Worm (Caenorhabditis elegans) whole organism, mixed stage, embryonic: Measurements from ENCODE around the gene T04H1.12.

Source experiments
- nhr-2 ChIP-seq: fragments of 150-350 bp; optimal IDR thresholded peaks from 2 replicates; lab custom pipeline; 2014; ENCODE audit warnings: missing biosample characterization, missing genetic modification characterization
- unc-62 ChIP-seq: fragments of 150-350 bp; optimal IDR thresholded peaks from 2 replicates; lab custom pipeline; 2014; ENCODE audit warnings: missing biosample characterization, missing genetic modification reagents, missing genetic modification characterization

DNA sequence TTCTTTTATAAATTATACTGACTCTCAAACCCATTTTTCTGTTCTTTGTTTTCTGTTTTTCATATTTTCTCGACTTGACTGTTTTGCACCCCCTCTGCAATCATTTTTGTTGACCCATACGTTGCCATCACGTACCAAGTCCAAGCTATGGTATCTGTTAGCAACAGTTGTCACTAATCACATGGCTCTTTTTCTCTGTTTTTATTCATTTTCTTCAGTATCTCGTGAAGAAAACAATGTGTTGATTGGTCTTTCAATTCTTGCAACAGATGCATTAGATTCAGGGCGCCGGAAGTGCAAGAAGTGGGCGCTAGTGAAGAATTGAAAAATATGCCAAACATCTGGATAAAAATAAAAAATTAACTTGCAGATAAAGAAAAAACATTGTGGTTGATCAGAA lies 19.9 kb upstream of the T04H1.12 start:
- TF ChIP-seq unc-62 (no peak), nhr-2 (tag; lab: Kevin White, UChicago) (no peak)
